Fruit fly (Drosophila melanogaster) whole organism, embryonic: ENCODE data around the gene Nf-YA.

Experiments used
- CG1024 ChIP-seq: fragments of 200-800 bp; sonication (Bioruptor generic); IDR thresholded peaks from 2 replicates; pipeline ENCODE4 v1.3.6; 2022; ENCODE audit warnings: missing biosample characterization, missing genetic modification characterization
- CG2202 ChIP-seq: fragments of 200-800 bp; sonication (Bioruptor generic); optimal IDR thresholded peaks from 2 replicates; lab custom pipeline; 2018; ENCODE audit warnings: missing biosample characterization, mild to moderate bottlenecking, missing genetic modification characterization
- Myb ChIP-seq: fragments of 200-800 bp; sonication (Bioruptor generic); optimal IDR thresholded peaks from 2 replicates; lab custom pipeline; 2016; ENCODE audit warnings: missing biosample characterization, missing genetic modification characterization

- TF ChIP-seq CG1024 (no peak), CG2202 (tag; lab: Kevin White, UChicago) (no peak), Myb (GFP tag; lab: Kevin White, UChicago) (no peak)
These were observed 11.5 kb downstream of the Nf-YA start for dm6 chr3L:9430608-9430952.
